Worm (Caenorhabditis elegans) whole organism, L2 larva: Measurements from ENCODE around the gene sra-11.

Experiments used
- C34F6.9 ChIP-seq: fragments of 150-350 bp; optimal IDR thresholded peaks from 2 replicates; lab custom pipeline; 2014; ENCODE audit warnings: missing biosample characterization, missing genetic modification characterization
- F13H6.1 ChIP-seq: sonication (generic microtip); optimal IDR thresholded peaks from 2 replicates; lab custom pipeline; 2016; ENCODE audit warnings: missing genetic modification characterization, missing compliant biosample characterization
- R02D3.7 ChIP-seq: fragments of 150-350 bp; optimal IDR thresholded peaks from 2 replicates; lab custom pipeline; 2014; ENCODE audit warnings: missing biosample characterization, missing genetic modification characterization
- Y55F3AM.14 ChIP-seq: fragments of 200-800 bp; sonication (Bioruptor generic); optimal IDR thresholded peaks from 2 replicates; lab custom pipeline; 2018; ENCODE audit warnings: mild to moderate bottlenecking, missing genetic modification characterization, missing compliant biosample characterization
- ZK546.5 ChIP-seq: sonication (generic microtip); optimal IDR thresholded peaks from 2 replicates; lab custom pipeline; 2017; ENCODE audit warnings: missing biosample characterization, missing genetic modification characterization
- alr-1 ChIP-seq: fragments of 150-350 bp; optimal IDR thresholded peaks from 2 replicates; lab custom pipeline; 2014; ENCODE audit warnings: missing biosample characterization, missing genetic modification characterization
- ama-1 ChIP-seq: fragments of 150-350 bp; optimal IDR thresholded peaks from 2 replicates; lab custom pipeline; 2018; ENCODE audit warnings: inconsistent platforms
- ceh-16 ChIP-seq: fragments of 150-350 bp; optimal IDR thresholded peaks from 2 replicates; lab custom pipeline; 2014; ENCODE audit warnings: missing biosample characterization, missing genetic modification characterization
- crh-2 ChIP-seq: sonication (generic microtip); optimal IDR thresholded peaks from 2 replicates; lab custom pipeline; 2017; ENCODE audit warnings: missing biosample characterization, missing genetic modification characterization
- elt-1 ChIP-seq: fragments of 150-350 bp; optimal IDR thresholded peaks from 2 replicates; lab custom pipeline; 2014; ENCODE audit warnings: missing biosample characterization, missing genetic modification characterization
- gmeb-1 ChIP-seq: fragments of 150-350 bp; optimal IDR thresholded peaks from 2 replicates; lab custom pipeline; 2014; ENCODE audit warnings: missing biosample characterization, missing genetic modification characterization
- lin-11 ChIP-seq: fragments of 150-350 bp; sonication (generic microtip); optimal IDR thresholded peaks from 2 replicates; lab custom pipeline; 2014; ENCODE audit warnings: missing biosample characterization, missing genetic modification characterization, inconsistent platforms, mixed read lengths
- lin-39 ChIP-seq: fragments of 150-350 bp; optimal IDR thresholded peaks from 2 replicates; lab custom pipeline; 2014; ENCODE audit warnings: missing biosample characterization, missing genetic modification reagents, missing genetic modification characterization
- lsy-2 ChIP-seq, 2 experiments: fragments of 150-350 bp in 1 of 2; sonication (generic microtip) in 1 of 2; optimal IDR thresholded peaks; 2 replicates each; lab custom pipeline; 2014 to 2017; ENCODE audit warnings: missing biosample characterization in 2 of 2, missing genetic modification characterization in 2 of 2
- mab-5 ChIP-seq: fragments of 150-350 bp; optimal IDR thresholded peaks from 2 replicates; lab custom pipeline; 2014; ENCODE audit warnings: missing biosample characterization, missing genetic modification characterization
- mbf-1 ChIP-seq: sonication (generic microtip); optimal IDR thresholded peaks from 2 replicates; lab custom pipeline; 2017; ENCODE audit warnings: missing biosample characterization, missing genetic modification characterization
- mdl-1 ChIP-seq, 2 experiments: fragments of 150-350 bp in 1 of 2; sonication (generic microtip) in 1 of 2; optimal IDR thresholded peaks; 2 replicates each; lab custom pipeline; 2017; ENCODE audit warnings: missing biosample characterization in 2 of 2, missing genetic modification characterization in 2 of 2
- nhr-10 ChIP-seq: sonication (generic microtip); optimal IDR thresholded peaks from 2 replicates; lab custom pipeline; 2017; ENCODE audit warnings: missing biosample characterization, missing genetic modification characterization
- nhr-11 ChIP-seq: fragments of 150-350 bp; optimal IDR thresholded peaks from 2 replicates; lab custom pipeline; 2014; ENCODE audit warnings: missing biosample characterization, missing genetic modification characterization
- nhr-12 ChIP-seq: fragments of 150-350 bp; optimal IDR thresholded peaks from 2 replicates; lab custom pipeline; 2014; ENCODE audit warnings: missing biosample characterization, missing genetic modification characterization
- nhr-129 ChIP-seq: fragments of 150-350 bp; optimal IDR thresholded peaks from 2 replicates; lab custom pipeline; 2014; ENCODE audit warnings: missing biosample characterization, missing genetic modification characterization
- nhr-21 ChIP-seq: fragments of 150-350 bp; optimal IDR thresholded peaks from 2 replicates; lab custom pipeline; 2014; ENCODE audit warnings: missing biosample characterization, missing genetic modification characterization
- nhr-23 ChIP-seq: fragments of 150-350 bp; optimal IDR thresholded peaks from 2 replicates; lab custom pipeline; 2014; ENCODE audit warnings: missing biosample characterization, missing genetic modification reagents, missing genetic modification characterization
- nhr-237 ChIP-seq: fragments of 150-350 bp; optimal IDR thresholded peaks from 2 replicates; lab custom pipeline; 2014; ENCODE audit warnings: missing biosample characterization, missing genetic modification characterization
- nhr-25 ChIP-seq: fragments of 150-350 bp; sonication (generic microtip); optimal IDR thresholded peaks from 3 replicates; lab custom pipeline; 2014; ENCODE audit warnings: missing biosample characterization, missing genetic modification characterization
- nhr-6 ChIP-seq: fragments of 150-350 bp; optimal IDR thresholded peaks from 2 replicates; lab custom pipeline; 2014; ENCODE audit warnings: missing biosample characterization, missing genetic modification characterization
- nhr-77 ChIP-seq: fragments of 150-350 bp; optimal IDR thresholded peaks from 2 replicates; lab custom pipeline; 2014; ENCODE audit warnings: missing biosample characterization, missing genetic modification characterization
- peb-1 ChIP-seq: fragments of 150-350 bp; optimal IDR thresholded peaks from 2 replicates; lab custom pipeline; 2014; ENCODE audit warnings: missing biosample characterization, missing genetic modification characterization
- sem-4 ChIP-seq: fragments of 150-350 bp; optimal IDR thresholded peaks from 2 replicates; lab custom pipeline; 2014; ENCODE audit warnings: missing biosample characterization, missing genetic modification reagents, missing genetic modification characterization
- skn-1 ChIP-seq: sonication (generic microtip); optimal IDR thresholded peaks from 2 replicates; lab custom pipeline; 2017; ENCODE audit warnings: missing biosample characterization, missing genetic modification characterization
- sma-9 ChIP-seq, 2 experiments: fragments of 150-350 bp in 1 of 2; sonication (generic microtip) in 1 of 2; optimal IDR thresholded peaks; 2 replicates each; lab custom pipeline; 2014 to 2016; ENCODE audit warnings: missing genetic modification characterization in 2 of 2, mild to moderate bottlenecking in 1 of 2, missing biosample characterization in 1 of 2, missing compliant biosample characterization in 1 of 2, missing genetic modification reagents in 1 of 2, moderate library complexity in 1 of 2
- snpc-4 ChIP-seq: fragments of 150-350 bp; optimal IDR thresholded peaks from 2 replicates; lab custom pipeline; 2014; ENCODE audit warnings: missing biosample characterization, missing genetic modification characterization
- unc-39 ChIP-seq: fragments of 150-350 bp; optimal IDR thresholded peaks from 2 replicates; lab custom pipeline; 2014; ENCODE audit warnings: missing biosample characterization, missing genetic modification characterization
- unc-55 ChIP-seq: fragments of 150-350 bp; sonication (generic microtip); optimal IDR thresholded peaks from 3 replicates; lab custom pipeline; 2014; ENCODE audit warnings: missing biosample characterization, missing genetic modification reagents, missing genetic modification characterization
- zag-1 ChIP-seq: fragments of 150-350 bp; optimal IDR thresholded peaks from 2 replicates; lab custom pipeline; 2014; ENCODE audit warnings: missing biosample characterization, missing genetic modification characterization
- ztf-11 ChIP-seq: sonication (generic microtip); optimal IDR thresholded peaks from 2 replicates; lab custom pipeline; 2017; ENCODE audit warnings: missing biosample characterization, missing genetic modification characterization
- ztf-4 ChIP-seq: fragments of 150-350 bp; optimal IDR thresholded peaks from 2 replicates; lab custom pipeline; 2014; ENCODE audit warnings: missing biosample characterization, missing genetic modification characterization

Gene sra-11

ce11 chrII:10910219-10910618, at the start of gene sra-11:
Gene sra-11, minus strand, starts transcription at chrII:10910319.
- no peak for TF ChIP-seq Y55F3AM.14 (GFP tag; lab: Kevin White, UChicago)
- no peak for TF ChIP-seq lin-39 (tag; lab: Kevin White, UChicago)
- no peak for TF ChIP-seq R02D3.7 (tag; lab: Kevin White, UChicago)
- TF ChIP-seq nhr-11 (tag; lab: Kevin White, UChicago) = no peak
- TF ChIP-seq unc-39 (tag; lab: Kevin White, UChicago) = no peak
- no peak for TF ChIP-seq lin-11 (tag; lab: Kevin White, UChicago)
- no peak for TF ChIP-seq ztf-4 (tag; lab: Kevin White, UChicago)
- TF ChIP-seq nhr-25 (tag; lab: Kevin White, UChicago) = no peak
- no peak for TF ChIP-seq nhr-237 (tag; lab: Kevin White, UChicago)
- no peak for TF ChIP-seq snpc-4 (tag; lab: Kevin White, UChicago)
- no peak for TF ChIP-seq alr-1
- TF ChIP-seq nhr-77 = no peak
- no peak for TF ChIP-seq crh-2 (tag; lab: Kevin White, UChicago)
- TF ChIP-seq nhr-23 (tag; lab: Kevin White, UChicago) = no peak
- TF ChIP-seq nhr-6 = no peak
- no peak for TF ChIP-seq sem-4 (tag; lab: Kevin White, UChicago)
- TF ChIP-seq F13H6.1 (tag; lab: Kevin White, UChicago) = no peak
- no peak for TF ChIP-seq nhr-21 (tag; lab: Kevin White, UChicago)

ce11 chrII:10959676-10960075, 49.6 kb upstream of the sra-11 start:
- TF ChIP-seq nhr-237 (tag; lab: Kevin White, UChicago) (no peak), ZK546.5 (tag; lab: Kevin White, UChicago) (no peak), mbf-1 (no peak), nhr-12 (tag; lab: Kevin White, UChicago) (no peak), C34F6.9 (no peak)
- TF ChIP-seq, all 48 proteins: peak for 0

ce11 chrII:10959138-10959537, 49.0 kb upstream of the sra-11 start:
- TF ChIP-seq lsy-2 (tag; optimal IDR thresholded peaks at IDR 0.05; lab: Kevin White, UChicago) = no peak
- peak; percentile 35 for TF ChIP-seq unc-55
- TF ChIP-seq zag-1 (tag; lab: Kevin White, UChicago) = peak; percentile 55
- TF ChIP-seq mab-5 (tag; lab: Kevin White, UChicago) = peak; percentile 56
- no peak for TF ChIP-seq elt-1 (tag; lab: Kevin White, UChicago)

- TF ChIP-seq lsy-2 (tag; optimal IDR thresholded peaks at IDR 0.05; lab: Kevin White, UChicago) (no peak), unc-39 (tag; lab: Kevin White, UChicago) (no peak), peb-1 (no peak), sma-9 (GFP tag; optimal IDR thresholded peaks at IDR 0.05; lab: Kevin White, UChicago) (no peak), sma-9 (tag; optimal IDR thresholded peaks at IDR 0.05; lab: Kevin White, UChicago) (no peak), nhr-77 (no peak)
These were observed 46.7 kb upstream of the sra-11 start, which contains the start of gene R03D7.8 for ce11 chrII:10956793-10957192. Gene R03D7.8, minus strand, starts transcription at chrII:10956893.

ce11 chrII:10955114-10955513, 45.0 kb upstream of the sra-11 start:
- TF ChIP-seq nhr-25 (tag; lab: Kevin White, UChicago) (no peak), nhr-10 (tag; lab: Kevin White, UChicago) (no peak), nhr-12 (tag; lab: Kevin White, UChicago) (no peak)
- TF ChIP-seq, all 48 proteins: peak for 0

ce11 chrII:10953065-10953464, 42.9 kb upstream of the sra-11 start, which contains the start of gene nos-1:
Gene nos-1, minus strand, starts transcription at chrII:10953165.
- TF ChIP-seq ztf-11 = no peak
- TF ChIP-seq nhr-129 (tag; lab: Kevin White, UChicago) = no peak
- TF ChIP-seq C34F6.9 = no peak
- TF ChIP-seq gmeb-1 = no peak
- no peak for TF ChIP-seq unc-55
- TF ChIP-seq ceh-16 (tag; lab: Kevin White, UChicago) = no peak
- TF ChIP-seq mdl-1 (tag; optimal IDR thresholded peaks at IDR 0.05; lab: Kevin White, UChicago) = no peak
- TF ChIP-seq zag-1 (tag; lab: Kevin White, UChicago) = no peak
- no peak for TF ChIP-seq peb-1
- TF ChIP-seq sma-9 (GFP tag; optimal IDR thresholded peaks at IDR 0.05; lab: Kevin White, UChicago) = no peak
- no peak for TF ChIP-seq sma-9 (tag; optimal IDR thresholded peaks at IDR 0.05; lab: Kevin White, UChicago)
- no peak for TF ChIP-seq ZK546.5 (tag; lab: Kevin White, UChicago)
- TF ChIP-seq ama-1 (lab: Kevin White, UChicago) = no peak
- no peak for TF ChIP-seq skn-1
- TF ChIP-seq nhr-23 (tag; lab: Kevin White, UChicago) = no peak
- no peak for TF ChIP-seq lsy-2 (tag; optimal IDR thresholded peaks at IDR 0.05; lab: Kevin White, UChicago)
- TF ChIP-seq nhr-77 = no peak
- no peak for TF ChIP-seq mbf-1
- no peak for TF ChIP-seq Y55F3AM.14 (GFP tag; lab: Kevin White, UChicago)
- TF ChIP-seq, all 48 proteins: peak for 0
